Fruit fly (Drosophila melanogaster) whole organism, embryonic: Measurements from ENCODE around the gene Cyp9f2.
A peak's percentile ranks its signal among the peaks of the same experiment; 100 is the strongest.

Experiments
- Bteb2 ChIP-seq: fragments of 200-800 bp; sonication (Bioruptor generic); optimal IDR thresholded peaks from 2 replicates; lab custom pipeline; 2016; ENCODE audit warnings: missing biosample characterization, missing genetic modification characterization
- CG10431 ChIP-seq: fragments of 200-800 bp; sonication (Bioruptor generic); optimal IDR thresholded peaks from 3 replicates; lab custom pipeline; 2018; ENCODE audit warnings: missing biosample characterization, mild to moderate bottlenecking, missing genetic modification characterization
- CG10654 ChIP-seq: fragments of 200-800 bp; sonication (Bioruptor generic); optimal IDR thresholded peaks from 2 replicates; lab custom pipeline; 2016; ENCODE audit warnings: missing biosample characterization, missing genetic modification characterization
- CG15011 ChIP-seq: fragments of 200-800 bp; sonication (Bioruptor generic); optimal IDR thresholded peaks from 3 replicates; lab custom pipeline; 2018; ENCODE audit warnings: missing biosample characterization, mild to moderate bottlenecking, missing genetic modification characterization
- CG1603 ChIP-seq: fragments of 200-800 bp; sonication (Bioruptor generic); optimal IDR thresholded peaks from 2 replicates; lab custom pipeline; 2019; ENCODE audit warnings: missing biosample characterization, mild to moderate bottlenecking, missing genetic modification characterization, moderate library complexity
- CG16813 ChIP-seq: fragments of 200-800 bp; sonication (Bioruptor generic); IDR thresholded peaks from 3 replicates; pipeline ENCODE4 v1.3.6; 2022; ENCODE audit warnings: missing biosample characterization, missing genetic modification characterization; ENCODE audit not compliant: partially characterized antibody
- CG17361 ChIP-seq: fragments of 200-800 bp; sonication (Bioruptor generic); IDR thresholded peaks from 3 replicates; pipeline ENCODE4 v1.3.6; 2022; ENCODE audit warnings: missing biosample characterization, missing genetic modification characterization
- CG2116 ChIP-seq: fragments of 200-800 bp; sonication (Bioruptor generic); optimal IDR thresholded peaks from 3 replicates; lab custom pipeline; 2018; ENCODE audit warnings: missing biosample characterization, mild to moderate bottlenecking, missing genetic modification characterization
- CG2678 ChIP-seq: fragments of 200-800 bp; sonication (Bioruptor generic); optimal IDR thresholded peaks from 3 replicates; lab custom pipeline; 2019; ENCODE audit warnings: missing biosample characterization, mild to moderate bottlenecking, missing genetic modification characterization, moderate library complexity
- CG31365 ChIP-seq: fragments of 200-800 bp; sonication (Bioruptor generic); optimal IDR thresholded peaks from 2 replicates; lab custom pipeline; 2018; ENCODE audit warnings: missing biosample characterization, mild to moderate bottlenecking, missing genetic modification characterization
- CG32767 ChIP-seq: fragments of 200-800 bp; sonication (Bioruptor generic); IDR thresholded peaks from 2 replicates; pipeline ENCODE4 v1.3.6; 2022; ENCODE audit warnings: missing biosample characterization, missing genetic modification characterization
- CG6791 ChIP-seq: fragments of 200-800 bp; sonication (Bioruptor generic); IDR thresholded peaks from 3 replicates; pipeline ENCODE4 v1.3.6; 2022; ENCODE audit warnings: missing biosample characterization, missing genetic modification characterization; ENCODE audit not compliant: partially characterized antibody
- CG7357 ChIP-seq: fragments of 200-800 bp; sonication (Bioruptor generic); IDR thresholded peaks from 3 replicates; pipeline ENCODE4 v1.3.6; 2022; ENCODE audit warnings: missing biosample characterization, missing genetic modification characterization
- CG8290 ChIP-seq, 3 experiments: fragments of 200-800 bp; sonication (Bioruptor generic); optimal IDR thresholded peaks; 2 replicates each; lab custom pipeline; 2016 to 2019; ENCODE audit warnings: missing biosample characterization in 3 of 3, missing genetic modification characterization in 3 of 3, mild to moderate bottlenecking in 2 of 3, moderate library complexity in 1 of 3
- CG9215 ChIP-seq: fragments of 200-800 bp; sonication (Bioruptor generic); IDR thresholded peaks from 2 replicates; pipeline ENCODE4 v1.3.6; 2022; ENCODE audit warnings: missing biosample characterization, missing genetic modification characterization
- CG9797 ChIP-seq: fragments of 200-800 bp; sonication (Bioruptor generic); optimal IDR thresholded peaks from 3 replicates; lab custom pipeline; 2018; ENCODE audit warnings: missing biosample characterization, mild to moderate bottlenecking, missing genetic modification characterization
- HHEX ChIP-seq: fragments of 200-800 bp; sonication (Bioruptor generic); optimal IDR thresholded peaks from 3 replicates; lab custom pipeline; 2017; ENCODE audit warnings: missing biosample characterization, mild to moderate bottlenecking, missing genetic modification characterization, missing genetic modification reagents
- Hey ChIP-seq: fragments of 200-800 bp; sonication (Bioruptor generic); optimal IDR thresholded peaks from 3 replicates; lab custom pipeline; 2018; ENCODE audit warnings: missing biosample characterization, mild to moderate bottlenecking, missing genetic modification characterization
- Hr78 ChIP-seq, 2 experiments: fragments of 200-800 bp in 1 of 2; fragments of >200 bp in 1 of 2; sonication (Bioruptor generic) in 1 of 2; optimal IDR thresholded peaks; 2 replicates each; lab custom pipeline; 2017 to 2019; ENCODE audit warnings: missing biosample characterization in 2 of 2, missing genetic modification characterization in 2 of 2, mild to moderate bottlenecking in 1 of 2, moderate library complexity in 1 of 2
- Max ChIP-seq: fragments of 200-800 bp; sonication (Bioruptor generic); optimal IDR thresholded peaks from 2 replicates; lab custom pipeline; 2016; ENCODE audit warnings: missing biosample characterization, mild to moderate bottlenecking, missing genetic modification characterization
- Med ChIP-seq: fragments of 200-800 bp; sonication (Bioruptor generic); peaks from one replicate; lab custom pipeline; 2016; ENCODE audit warnings: missing biosample characterization, missing genetic modification characterization, mild to moderate bottlenecking, inconsistent platforms, moderate library complexity
- Mes4 ChIP-seq: fragments of 200-800 bp; sonication (Bioruptor generic); optimal IDR thresholded peaks from 2 replicates; lab custom pipeline; 2016; ENCODE audit warnings: missing biosample characterization, missing genetic modification characterization
- Nf-YA ChIP-seq: fragments of 200-800 bp; sonication (Bioruptor generic); IDR thresholded peaks from 2 replicates; pipeline ENCODE4 v1.3.6; 2022; ENCODE audit warnings: missing biosample characterization, missing genetic modification characterization
- Nf-YC ChIP-seq: fragments of 200-800 bp; optimal IDR thresholded peaks from 3 replicates; lab custom pipeline; 2019; ENCODE audit warnings: missing biosample characterization, mild to moderate bottlenecking, missing genetic modification characterization, moderate library complexity
- Spps ChIP-seq: fragments of 200-800 bp; sonication (Bioruptor generic); optimal IDR thresholded peaks from 2 replicates; lab custom pipeline; 2018; ENCODE audit warnings: missing biosample characterization, mild to moderate bottlenecking, missing genetic modification characterization
- TFAM ChIP-seq: fragments of 200-800 bp; sonication (Bioruptor generic); optimal IDR thresholded peaks from 2 replicates; lab custom pipeline; 2017; ENCODE audit warnings: missing biosample characterization, missing genetic modification characterization, inconsistent platforms
- bsh ChIP-seq, 2 experiments: fragments of 200-800 bp; sonication (Bioruptor generic); optimal IDR thresholded peaks; 2 replicates each; lab custom pipeline; 2017 to 2018; ENCODE audit warnings: mild to moderate bottlenecking in 2 of 2, missing biosample characterization in 2 of 2, missing genetic modification characterization in 2 of 2, moderate library complexity in 1 of 2
- cg ChIP-seq: fragments of 200-800 bp; sonication (Bioruptor generic); optimal IDR thresholded peaks from 3 replicates; lab custom pipeline; 2019; ENCODE audit warnings: missing biosample characterization, mild to moderate bottlenecking, missing genetic modification characterization, moderate library complexity
- chn ChIP-seq: fragments of 200-800 bp; sonication (Bioruptor generic); optimal IDR thresholded peaks from 2 replicates; lab custom pipeline; 2016; ENCODE audit warnings: missing biosample characterization, missing genetic modification characterization
- corto ChIP-seq: fragments of 200-800 bp; sonication (Bioruptor generic); optimal IDR thresholded peaks from 2 replicates; lab custom pipeline; 2016; ENCODE audit warnings: missing biosample characterization, mild to moderate bottlenecking, missing genetic modification characterization, moderate library complexity
- dm ChIP-seq: fragments of 200-800 bp; sonication (Bioruptor generic); optimal IDR thresholded peaks from 3 replicates; lab custom pipeline; 2016; ENCODE audit warnings: missing biosample characterization, missing genetic modification characterization
- exex ChIP-seq: fragments of 200-800 bp; sonication (Bioruptor generic); optimal IDR thresholded peaks from 4 replicates; lab custom pipeline; 2018; ENCODE audit warnings: missing biosample characterization, mild to moderate bottlenecking, missing genetic modification characterization, moderate library complexity
- gcm2 ChIP-seq: fragments of 200-800 bp; sonication (Bioruptor generic); optimal IDR thresholded peaks from 2 replicates; lab custom pipeline; 2016; ENCODE audit warnings: missing biosample characterization, missing genetic modification characterization
- gsb ChIP-seq: fragments of 200-800 bp; sonication (Bioruptor generic); IDR thresholded peaks from 2 replicates; pipeline ENCODE4 v1.3.6; 2022; ENCODE audit warnings: missing biosample characterization, missing genetic modification characterization
- her ChIP-seq: fragments of 200-800 bp; sonication (Bioruptor generic); optimal IDR thresholded peaks from 2 replicates; lab custom pipeline; 2016; ENCODE audit warnings: missing biosample characterization, missing genetic modification characterization
- hkb ChIP-seq, 2 experiments: fragments of 200-800 bp in 1 of 2; fragments of >200 bp in 1 of 2; sonication (Bioruptor generic) in 1 of 2; IDR thresholded peaks in 1 of 2; optimal IDR thresholded peaks in 1 of 2; 2 replicates each; pipeline versions ENCODE4 v1.3.6 to Lab custom; 2017 to 2022; ENCODE audit warnings: missing biosample characterization in 1 of 2, missing genetic modification characterization in 1 of 2
- jumu ChIP-seq: fragments of 200-800 bp; sonication (Bioruptor generic); optimal IDR thresholded peaks from 3 replicates; lab custom pipeline; 2016; ENCODE audit warnings: missing biosample characterization, missing genetic modification characterization
- lilli ChIP-seq: fragments of 200-800 bp; sonication (Bioruptor generic); optimal IDR thresholded peaks from 3 replicates; lab custom pipeline; 2016; ENCODE audit warnings: missing biosample characterization, missing genetic modification characterization
- mam ChIP-seq: fragments of 200-800 bp; sonication (Bioruptor generic); optimal IDR thresholded peaks from 3 replicates; lab custom pipeline; 2016; ENCODE audit warnings: missing biosample characterization, missing genetic modification characterization
- mirr ChIP-seq: fragments of 200-800 bp; sonication (Bioruptor generic); optimal IDR thresholded peaks from 3 replicates; lab custom pipeline; 2018; ENCODE audit warnings: missing biosample characterization, mild to moderate bottlenecking, missing genetic modification characterization
- onecut ChIP-seq: fragments of 200-800 bp; sonication (Bioruptor generic); IDR thresholded peaks from 2 replicates; pipeline ENCODE4 v1.3.6; 2022; ENCODE audit warnings: missing biosample characterization, missing genetic modification characterization
- repo ChIP-seq: fragments of 200-800 bp; sonication (Bioruptor generic); optimal IDR thresholded peaks from 2 replicates; lab custom pipeline; 2016; ENCODE audit warnings: missing biosample characterization, missing genetic modification characterization
- salm ChIP-seq: fragments of 200-800 bp; sonication (Bioruptor generic); optimal IDR thresholded peaks from 2 replicates; lab custom pipeline; 2018; ENCODE audit warnings: missing biosample characterization, mild to moderate bottlenecking, missing genetic modification characterization
- sd ChIP-seq: fragments of 200-800 bp; sonication (Bioruptor generic); optimal IDR thresholded peaks from 3 replicates; lab custom pipeline; 2018; ENCODE audit warnings: missing biosample characterization, mild to moderate bottlenecking, missing genetic modification characterization, moderate library complexity
- sisA ChIP-seq: fragments of 200-800 bp; sonication (Bioruptor generic); IDR thresholded peaks from 2 replicates; pipeline ENCODE4 v1.3.6; 2022; ENCODE audit warnings: missing biosample characterization, missing genetic modification characterization
- slou ChIP-seq: fragments of 200-800 bp; sonication (Bioruptor generic); optimal IDR thresholded peaks from 3 replicates; lab custom pipeline; 2016; ENCODE audit warnings: missing biosample characterization, missing genetic modification characterization
- tin ChIP-seq: fragments of 200-800 bp; sonication (Bioruptor generic); optimal IDR thresholded peaks from 3 replicates; lab custom pipeline; 2016; ENCODE audit warnings: missing biosample characterization, missing genetic modification characterization
- wdn ChIP-seq: fragments of 200-800 bp; sonication (Bioruptor generic); IDR thresholded peaks from 2 replicates; pipeline ENCODE4 v1.3.6; 2022; ENCODE audit warnings: missing biosample characterization, missing genetic modification characterization
- wor ChIP-seq: fragments of 200-800 bp; sonication (Bioruptor generic); IDR thresholded peaks from 2 replicates; pipeline ENCODE4 v1.3.6; 2022; ENCODE audit warnings: missing biosample characterization, missing genetic modification characterization

Gene Cyp9f2

dm6 chr3R:12402935-12403334, 2.9 kb downstream of the Cyp9f2 start (continued):
- TF ChIP-seq CG2116 (peak; percentile 91), lilli (GFP tag; lab: Kevin White, UChicago) (peak; percentile 96), CG16813 (GFP tag; lab: Robert Waterston, UW) (0 out of 3 replicates have a peak, but pooled peaks have one; percentile 32), CG32767 (GFP tag; lab: Robert Waterston, UW) (peak; percentile 93), wor (GFP tag; lab: Robert Waterston, UW) (peak; percentile 92), dm (GFP tag; lab: Kevin White, UChicago) (peak; percentile 85), hkb (optimal IDR thresholded peaks at IDR 0.05; lab: Kevin White, UChicago) (no peak), hkb (GFP tag; IDR thresholded peaks at IDR 0.05; lab: Robert Waterston, UW) (peak; percentile 99), TFAM (peak; percentile 94), Mes4 (peak; percentile 93), mam (GFP tag; lab: Kevin White, UChicago) (peak; percentile 92), CG31365 (tag; lab: Kevin White, UChicago) (peak; percentile 90), salm (tag; lab: Kevin White, UChicago) (peak; percentile 98), wdn (GFP tag; lab: Robert Waterston, UW) (peak; percentile 93), sd (peak; percentile 88), corto (GFP tag; lab: Kevin White, UChicago) (peak; percentile 82), mirr (GFP tag; lab: Kevin White, UChicago) (peak; percentile 99), her (GFP tag; lab: Kevin White, UChicago) (peak; percentile 90), CG8290 (GFP tag; optimal IDR thresholded peaks at IDR 0.05; lab: Kevin White, UChicago) (peak; percentile 96), CG8290 (tag; optimal IDR thresholded peaks at IDR 0.05; lab: Kevin White, UChicago) (peak; percentile 95 to 97), CG10431 (GFP tag; lab: Kevin White, UChicago) (peak; percentile 93), cg (GFP tag; lab: Kevin White, UChicago) (no peak), gsb (peak; percentile 92), Bteb2 (peak; percentile 96), sisA (GFP tag; lab: Robert Waterston, UW) (peak; percentile 89), gcm2 (GFP tag; lab: Kevin White, UChicago) (peak; percentile 92), CG10654 (GFP tag; lab: Kevin White, UChicago) (peak; percentile 97), tin (GFP tag; lab: Kevin White, UChicago) (peak; percentile 100), CG17361 (GFP tag; lab: Robert Waterston, UW) (peak; percentile 98), Hey (peak; percentile 86), onecut (peak; percentile 97), slou (GFP tag; lab: Kevin White, UChicago) (peak; percentile 86), CG6791 (GFP tag; lab: Robert Waterston, UW) (no peak), HHEX (GFP tag; lab: Kevin White, UChicago) (peak; percentile 98), Nf-YA (GFP tag; lab: Robert Waterston, UW) (peak; percentile 99), Spps (tag; lab: Kevin White, UChicago) (peak; percentile 98), bsh (GFP tag; optimal IDR thresholded peaks at IDR 0.05; lab: Kevin White, UChicago) (peak; percentile 79 to 99), Nf-YC (tag; lab: Kevin White, UChicago) (peak; percentile 92), Max (GFP tag; lab: Kevin White, UChicago) (peak; percentile 100), chn (GFP tag; lab: Kevin White, UChicago) (peak; percentile 95), Hr78 (GFP tag; optimal IDR thresholded peaks at IDR 0.05; lab: Kevin White, UChicago) (peak in 1 of 2 experiments; percentile 89), exex (tag; lab: Kevin White, UChicago) (peak; percentile 92), CG7357 (GFP tag; lab: Robert Waterston, UW) (peak; percentile 69), repo (GFP tag; lab: Kevin White, UChicago) (peak; percentile 98), jumu (GFP tag; lab: Kevin White, UChicago) (peak; percentile 88), CG1603 (tag; lab: Kevin White, UChicago) (peak; percentile 97), CG9797 (GFP tag; lab: Kevin White, UChicago) (peak; percentile 41), CG15011 (peak; percentile 94), CG9215 (peak; percentile 80; the same call in 1 of the 2 replicates), CG2678 (tag; lab: Kevin White, UChicago) (peak; percentile 99), Med (GFP tag; lab: Kevin White, UChicago) (peak; percentile 99)
